Worm (Caenorhabditis elegans) whole organism, young adult: ENCODE results near the gene C16C10.8.
A peak's percentile ranks its signal among the peaks of the same experiment; 100 is the strongest.

Experiments used
- C17E4.6 ChIP-seq: fragments of 200-800 bp; sonication (Bioruptor generic); IDR thresholded peaks from 2 replicates; pipeline ENCODE4 v1.3.6; 2022; ENCODE audit warnings: missing genetic modification reagents, missing genetic modification characterization, missing compliant biosample characterization
- D2030.7 ChIP-seq: fragments of 200-800 bp; sonication (Bioruptor generic); IDR thresholded peaks from 2 replicates; pipeline ENCODE4 v1.3.6; 2022; ENCODE audit warnings: missing genetic modification reagents, missing genetic modification characterization, missing compliant biosample characterization
- F10E7.11 ChIP-seq: sonication (generic microtip); optimal IDR thresholded peaks from 2 replicates; lab custom pipeline; 2017; ENCODE audit warnings: mild to moderate bottlenecking, missing genetic modification characterization, moderate library complexity, missing compliant biosample characterization
- K12H6.12 ChIP-seq: fragments of 200-800 bp; sonication (Bioruptor generic); optimal IDR thresholded peaks from 2 replicates; lab custom pipeline; 2018; ENCODE audit warnings: mild to moderate bottlenecking, missing genetic modification characterization, missing compliant biosample characterization
- Y53F4B.3 ChIP-seq: fragments of 200-800 bp; sonication (Bioruptor generic); IDR thresholded peaks from 2 replicates; pipeline ENCODE4 v1.3.6; 2022; ENCODE audit warnings: missing genetic modification reagents, missing genetic modification characterization, missing compliant biosample characterization
- Y79H2A.3 ChIP-seq: fragments of 200-800 bp; sonication (Bioruptor generic); conservative IDR thresholded peaks from 2 replicates; pipeline ENCODE4 v1.3.6; 2022; ENCODE audit warnings: missing genetic modification reagents, missing genetic modification characterization, missing compliant biosample characterization
- ZK185.1 ChIP-seq: sonication (generic microtip); optimal IDR thresholded peaks from 2 replicates; lab custom pipeline; 2016; ENCODE audit warnings: mild to moderate bottlenecking, missing genetic modification characterization, missing compliant biosample characterization; ENCODE audit not compliant: poor library complexity, severe bottlenecking
- akir-1 ChIP-seq: fragments of 200-800 bp; sonication (Bioruptor generic); optimal IDR thresholded peaks from 2 replicates; lab custom pipeline; 2018; ENCODE audit warnings: mild to moderate bottlenecking, missing genetic modification characterization, moderate library complexity, missing compliant biosample characterization
- aptf-3 ChIP-seq: fragments of 200-800 bp; sonication (Bioruptor generic); IDR thresholded peaks from 2 replicates; pipeline ENCODE4 v1.3.6; 2022; ENCODE audit warnings: missing genetic modification characterization, missing compliant biosample characterization
- athp-1 ChIP-seq: sonication (generic microtip); optimal IDR thresholded peaks from 2 replicates; lab custom pipeline; 2017; ENCODE audit warnings: mild to moderate bottlenecking, missing genetic modification characterization, missing compliant biosample characterization
- attf-3 ChIP-seq: fragments of 200-800 bp; sonication (Bioruptor generic); conservative IDR thresholded peaks from 2 replicates; pipeline ENCODE4 v1.3.6; 2022; ENCODE audit warnings: missing genetic modification reagents, missing genetic modification characterization, missing compliant biosample characterization
- bed-2 ChIP-seq: fragments of 200-800 bp; sonication (Bioruptor generic); IDR thresholded peaks from 2 replicates; pipeline ENCODE4 v1.3.6; 2022; ENCODE audit warnings: missing genetic modification reagents, missing genetic modification characterization, missing compliant biosample characterization
- cebp-2 ChIP-seq: fragments of 200-800 bp; sonication (Bioruptor generic); IDR thresholded peaks from 2 replicates; pipeline ENCODE4 v1.3.6; 2022; ENCODE audit warnings: missing genetic modification characterization, missing compliant biosample characterization
- ceh-40 ChIP-seq: fragments of 200-800 bp; sonication (Bioruptor generic); IDR thresholded peaks from 2 replicates; pipeline ENCODE4 v1.3.6; 2022; ENCODE audit warnings: missing genetic modification characterization, missing compliant biosample characterization
- ceh-58 ChIP-seq: fragments of 200-800 bp; sonication (Bioruptor generic); IDR thresholded peaks from 2 replicates; pipeline ENCODE4 v1.3.6; 2022; ENCODE audit warnings: missing genetic modification characterization, missing compliant biosample characterization
- ceh-79 ChIP-seq: sonication (generic microtip); optimal IDR thresholded peaks from 2 replicates; lab custom pipeline; 2017; ENCODE audit warnings: mild to moderate bottlenecking, missing genetic modification characterization, missing compliant biosample characterization
- dpff-1 ChIP-seq: sonication (generic microtip); optimal IDR thresholded peaks from 2 replicates; lab custom pipeline; 2017; ENCODE audit warnings: mild to moderate bottlenecking, missing genetic modification characterization, missing compliant biosample characterization
- dpl-1 ChIP-seq: fragments of 150-350 bp; optimal IDR thresholded peaks from 2 replicates; lab custom pipeline; 2014; ENCODE audit warnings: missing biosample characterization, missing genetic modification reagents, missing genetic modification characterization
- egrh-3 ChIP-seq: fragments of 200-800 bp; sonication (Bioruptor generic); IDR thresholded peaks from 2 replicates; pipeline ENCODE4 v1.3.6; 2022; ENCODE audit warnings: missing genetic modification reagents, missing genetic modification characterization, missing compliant biosample characterization
- ekl-4 ChIP-seq: fragments of 200-800 bp; sonication (Bioruptor generic); IDR thresholded peaks from 2 replicates; pipeline ENCODE4 v1.3.6; 2022; ENCODE audit warnings: missing genetic modification reagents, missing genetic modification characterization, missing compliant biosample characterization
- ets-4 ChIP-seq: fragments of 200-800 bp; sonication (Bioruptor generic); optimal IDR thresholded peaks from 2 replicates; lab custom pipeline; 2018; ENCODE audit warnings: mild to moderate bottlenecking, missing genetic modification characterization, missing compliant biosample characterization
- gei-17 ChIP-seq: fragments of 200-800 bp; sonication (Bioruptor generic); optimal IDR thresholded peaks from 2 replicates; lab custom pipeline; 2018; ENCODE audit warnings: mild to moderate bottlenecking, missing genetic modification characterization, missing compliant biosample characterization
- him-1 ChIP-seq: sonication (generic microtip); optimal IDR thresholded peaks from 2 replicates; lab custom pipeline; 2016; ENCODE audit warnings: missing genotype, missing genetic modification reagents, missing genetic modification characterization, missing compliant biosample characterization
- hlh-26 ChIP-seq: fragments of 200-800 bp; sonication (Bioruptor generic); conservative IDR thresholded peaks from 2 replicates; pipeline ENCODE4 v1.3.6; 2022; ENCODE audit warnings: missing genetic modification reagents, missing genetic modification characterization, missing compliant biosample characterization
- hrde-1 ChIP-seq: sonication (generic microtip); optimal IDR thresholded peaks from 2 replicates; lab custom pipeline; 2016; ENCODE audit warnings: missing genetic modification characterization, mild to moderate bottlenecking, missing compliant biosample characterization, moderate library complexity, missing genotype, missing genetic modification reagents, borderline replicate concordance
- let-526 ChIP-seq: fragments of 200-800 bp; sonication (Bioruptor generic); IDR thresholded peaks from 2 replicates; pipeline ENCODE4 v1.3.6; 2022; ENCODE audit warnings: missing genetic modification reagents, missing genetic modification characterization, missing compliant biosample characterization
- lin-26 ChIP-seq: fragments of 200-800 bp; sonication (Bioruptor generic); IDR thresholded peaks from 2 replicates; pipeline ENCODE4 v1.3.6; 2022; ENCODE audit warnings: missing genetic modification reagents, missing genetic modification characterization, missing compliant biosample characterization
- lin-54 ChIP-seq: fragments of 200-800 bp; sonication (Bioruptor generic); optimal IDR thresholded peaks from 2 replicates; lab custom pipeline; 2018; ENCODE audit warnings: mild to moderate bottlenecking, missing genetic modification characterization, missing compliant biosample characterization
- lir-1 ChIP-seq: fragments of 200-800 bp; sonication (Bioruptor generic); conservative IDR thresholded peaks from 2 replicates; pipeline ENCODE4 v1.3.6; 2022; ENCODE audit warnings: missing genetic modification reagents, missing genetic modification characterization, missing compliant biosample characterization
- lsl-1 ChIP-seq: fragments of 200-800 bp; sonication (Bioruptor generic); optimal IDR thresholded peaks from 2 replicates; lab custom pipeline; 2018; ENCODE audit warnings: mild to moderate bottlenecking, missing genetic modification characterization, moderate library complexity, missing compliant biosample characterization
- lsy-27 ChIP-seq: sonication (generic microtip); optimal IDR thresholded peaks from 2 replicates; lab custom pipeline; 2017; ENCODE audit warnings: missing genetic modification characterization, mild to moderate bottlenecking, missing compliant biosample characterization, antibody characterized with exemption, missing genotype, borderline replicate concordance; ENCODE audit not compliant: insufficient read depth
- madf-3 ChIP-seq: fragments of 200-800 bp; sonication (Bioruptor generic); IDR thresholded peaks from 2 replicates; pipeline ENCODE4 v1.3.6; 2022; ENCODE audit warnings: missing genetic modification reagents, missing genetic modification characterization, missing compliant biosample characterization
- madf-6 ChIP-seq: fragments of 200-800 bp; sonication (Bioruptor generic); IDR thresholded peaks from 2 replicates; pipeline ENCODE4 v1.3.6; 2022; ENCODE audit warnings: missing genetic modification reagents, missing genetic modification characterization, missing compliant biosample characterization
- mxl-1 ChIP-seq: sonication (generic microtip); optimal IDR thresholded peaks from 2 replicates; lab custom pipeline; 2016; ENCODE audit warnings: missing genetic modification characterization, missing compliant biosample characterization
- nfya-1 ChIP-seq: sonication (generic microtip); optimal IDR thresholded peaks from 2 replicates; lab custom pipeline; 2017; ENCODE audit warnings: antibody characterized with exemption, missing compliant biosample characterization, missing genetic modification characterization, borderline replicate concordance; ENCODE audit not compliant: insufficient read depth
- nhr-80 ChIP-seq: sonication (generic microtip); optimal IDR thresholded peaks from 2 replicates; lab custom pipeline; 2016; ENCODE audit warnings: missing genetic modification characterization, missing compliant biosample characterization
- pha-4 ChIP-seq: fragments of 150-350 bp; sonication (generic microtip); optimal IDR thresholded peaks from 2 replicates; lab custom pipeline; 2014; ENCODE audit warnings: missing biosample characterization, missing genetic modification reagents, missing genetic modification characterization
- rcor-1 ChIP-seq: fragments of 200-800 bp; sonication (Bioruptor generic); IDR thresholded peaks from 2 replicates; pipeline ENCODE4 v1.3.6; 2022; ENCODE audit warnings: missing genetic modification reagents, missing genetic modification characterization, missing compliant biosample characterization
- sptf-2 ChIP-seq: fragments of 200-800 bp; sonication (Bioruptor generic); optimal IDR thresholded peaks from 2 replicates; lab custom pipeline; 2018; ENCODE audit warnings: mild to moderate bottlenecking, missing genetic modification characterization, missing compliant biosample characterization
- tbp1 ChIP-seq: fragments of 200-800 bp; sonication (Bioruptor generic); optimal IDR thresholded peaks from 2 replicates; lab custom pipeline; 2018; ENCODE audit warnings: mild to moderate bottlenecking, missing genetic modification characterization, missing compliant biosample characterization
- tbx-9 ChIP-seq: sonication (generic microtip); optimal IDR thresholded peaks from 2 replicates; lab custom pipeline; 2016; ENCODE audit warnings: borderline replicate concordance, missing genetic modification characterization, inconsistent platforms, missing compliant biosample characterization
- tlf-1 ChIP-seq: fragments of 200-800 bp; sonication (Bioruptor generic); optimal IDR thresholded peaks from 2 replicates; lab custom pipeline; 2018; ENCODE audit warnings: mild to moderate bottlenecking, missing genetic modification characterization, missing compliant biosample characterization
- unc-130 ChIP-seq: sonication (generic microtip); optimal IDR thresholded peaks from 2 replicates; lab custom pipeline; 2016; ENCODE audit warnings: missing genetic modification reagents, missing genetic modification characterization, missing compliant biosample characterization
- xnd-1 ChIP-seq: sonication (generic microtip); optimal IDR thresholded peaks from 2 replicates; lab custom pipeline; 2016; ENCODE audit warnings: missing genotype, missing genetic modification reagents, missing genetic modification characterization, missing compliant biosample characterization
- zim-3 ChIP-seq: sonication (generic microtip); optimal IDR thresholded peaks from 2 replicates; lab custom pipeline; 2017; ENCODE audit warnings: mild to moderate bottlenecking, missing genetic modification characterization, moderate library complexity, missing compliant biosample characterization
- ztf-18 ChIP-seq: sonication (generic microtip); optimal IDR thresholded peaks from 2 replicates; lab custom pipeline; 2016; ENCODE audit warnings: missing genotype, mild to moderate bottlenecking, missing genetic modification characterization, missing compliant biosample characterization
- ztf-25 ChIP-seq: fragments of 200-800 bp; sonication (Bioruptor generic); IDR thresholded peaks from 2 replicates; pipeline ENCODE4 v1.3.6; 2022; ENCODE audit warnings: missing genetic modification reagents, missing genetic modification characterization, missing compliant biosample characterization
- ztf-28 ChIP-seq: fragments of 200-800 bp; sonication (Bioruptor generic); IDR thresholded peaks from 2 replicates; pipeline ENCODE4 v1.3.6; 2022; ENCODE audit warnings: missing genetic modification reagents, missing genetic modification characterization, missing compliant biosample characterization
- ztf-3 ChIP-seq: fragments of 200-800 bp; sonication (Bioruptor generic); optimal IDR thresholded peaks from 2 replicates; lab custom pipeline; 2018; ENCODE audit warnings: mild to moderate bottlenecking, missing genetic modification characterization, missing compliant biosample characterization

The C16C10.8 gene

DNA sequence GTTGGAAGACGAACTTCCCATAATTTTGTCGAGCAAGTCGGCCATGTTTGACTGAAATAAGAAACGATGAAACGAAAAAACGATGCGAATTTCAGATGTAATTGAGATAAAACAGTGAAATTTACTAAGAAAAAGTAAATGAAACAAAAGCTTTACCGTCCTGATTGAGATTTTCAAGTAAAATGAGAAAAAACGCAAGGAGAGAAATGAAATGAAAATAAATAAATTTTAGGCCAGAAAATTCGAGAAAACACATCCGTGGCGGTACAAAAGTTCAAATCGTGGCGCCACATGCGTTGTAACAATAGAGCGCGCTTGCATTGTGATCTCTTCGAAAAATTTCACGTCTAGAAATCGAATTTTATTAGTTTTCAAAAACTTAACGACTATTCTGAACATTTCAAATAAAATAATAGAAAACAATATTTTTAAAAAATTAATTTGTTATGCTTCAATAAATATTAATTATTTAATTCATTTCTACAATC lies 12.2 kb upstream of the C16C10.8 start, which contains the start of the genes hrde-1 and C16C10.13 (continued):
- TF ChIP-seq cebp-2 (GFP tag; lab: Robert Waterston, UW) (no peak), akir-1 (no peak), ceh-58 (GFP tag; lab: Robert Waterston, UW) (no peak), sptf-2 (GFP tag; lab: Kevin White, UChicago) (no peak), nfya-1 (tag; lab: Kevin White, UChicago) (no peak), lin-26 (GFP tag; lab: Robert Waterston, UW) (no peak), ZK185.1 (tag; lab: Kevin White, UChicago) (no peak), dpl-1 (peak; percentile 80), unc-130 (GFP tag; lab: Kevin White, UChicago) (peak; percentile 93), rcor-1 (peak; percentile 80), zim-3 (no peak), Y79H2A.3 (GFP tag; lab: Robert Waterston, UW) (no peak), D2030.7 (GFP tag; lab: Robert Waterston, UW) (peak; percentile 91), hlh-26 (GFP tag; lab: Robert Waterston, UW) (no peak), C17E4.6 (GFP tag; lab: Robert Waterston, UW) (peak; percentile 66; the same call in 1 of the 2 replicates), bed-2 (no peak), ceh-79 (tag; lab: Kevin White, UChicago) (no peak), ztf-3 (GFP tag; lab: Kevin White, UChicago) (no peak), lin-54 (peak; percentile 88), Y53F4B.3 (no peak), gei-17 (GFP tag; lab: Kevin White, UChicago) (no peak), madf-6 (peak; percentile 98), egrh-3 (GFP tag; lab: Robert Waterston, UW) (no peak), dpff-1 (no peak), lsl-1 (GFP tag; lab: Kevin White, UChicago) (peak; percentile 91), attf-3 (no peak), F10E7.11 (no peak), ceh-40 (GFP tag; lab: Robert Waterston, UW) (no peak), tbx-9 (tag; lab: Kevin White, UChicago) (no peak), ztf-28 (GFP tag; lab: Robert Waterston, UW) (no peak), madf-3 (GFP tag; lab: Robert Waterston, UW) (peak; percentile 87), let-526 (GFP tag; lab: Robert Waterston, UW) (no peak), pha-4 (tag; lab: Kevin White, UChicago) (no peak), hrde-1 (tag; lab: Kevin White, UChicago) (peak; percentile 98), ztf-18 (tag; lab: Kevin White, UChicago) (peak; percentile 7), lsy-27 (peak; percentile 21), aptf-3 (no peak), athp-1 (tag; lab: Kevin White, UChicago) (peak; percentile 70), him-1 (tag; lab: Kevin White, UChicago) (peak; percentile 51), ekl-4 (GFP tag; lab: Robert Waterston, UW) (peak; percentile 65; the same call in 1 of the 2 replicates), ztf-25 (GFP tag; lab: Robert Waterston, UW) (no peak), K12H6.12 (tag; lab: Kevin White, UChicago) (no peak), nhr-80 (no peak), lir-1 (GFP tag; lab: Robert Waterston, UW) (no peak; the same call in 1 of the 2 replicates), mxl-1 (tag; lab: Kevin White, UChicago) (no peak), tlf-1 (GFP tag; lab: Kevin White, UChicago) (peak; percentile 79), tbp1 (GFP tag; lab: Kevin White, UChicago) (peak; percentile 49), xnd-1 (peak; percentile 92), ets-4 (no peak)
